Worm (Caenorhabditis elegans): ENCODE measurements around the gene aff-1.
A peak's percentile ranks its signal among the peaks of the same experiment; 100 is the strongest.

The aff-1 gene

DNA sequence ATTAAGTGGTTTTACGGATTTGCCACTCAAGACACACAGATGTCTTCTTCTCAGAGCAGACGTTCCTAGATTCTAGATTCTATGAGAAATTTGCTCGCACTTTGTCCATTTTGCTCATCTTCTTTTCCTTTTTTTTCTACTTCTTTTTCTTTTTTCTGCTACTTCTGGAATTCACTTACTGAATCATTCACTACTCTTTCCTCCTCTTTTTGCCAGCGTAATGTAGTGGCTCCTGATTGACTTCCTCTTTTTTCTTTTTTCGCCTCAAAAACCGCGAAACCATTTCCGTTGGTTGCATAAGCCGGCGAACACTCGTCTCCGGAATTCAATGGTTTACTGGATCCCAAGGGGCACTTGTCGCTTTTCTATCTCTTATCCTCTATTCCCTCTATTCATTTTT is 31.3 kb downstream of the aff-1 start:
- TF ChIP-seq zag-1 (tag; optimal IDR thresholded peaks at IDR 0.05) (no peak), unc-130 (tag; optimal IDR thresholded peaks at IDR 0.05) (no peak), swsn-7 (tag; optimal IDR thresholded peaks at IDR 0.05) (no peak), efl-1 (optimal IDR thresholded peaks at IDR 0.05) (no peak), efl-1 (GFP tag; optimal IDR thresholded peaks at IDR 0.05 in 1 of 2) (peak in 1 of 2 experiments; percentile 70), lin-35 (GFP tag; optimal IDR thresholded peaks at IDR 0.05) (no peak), unc-30 (tag; optimal IDR thresholded peaks at IDR 0.05) (no peak), nhr-20 (tag; optimal IDR thresholded peaks at IDR 0.05) (no peak), unc-86 (tag; optimal IDR thresholded peaks at IDR 0.05) (no peak), egl-27 (tag; optimal IDR thresholded peaks at IDR 0.05) (no peak), blmp-1 (tag; optimal IDR thresholded peaks at IDR 0.05) (no peak), fkh-10 (GFP tag; optimal IDR thresholded peaks at IDR 0.05) (peak; percentile 52)

DNA sequence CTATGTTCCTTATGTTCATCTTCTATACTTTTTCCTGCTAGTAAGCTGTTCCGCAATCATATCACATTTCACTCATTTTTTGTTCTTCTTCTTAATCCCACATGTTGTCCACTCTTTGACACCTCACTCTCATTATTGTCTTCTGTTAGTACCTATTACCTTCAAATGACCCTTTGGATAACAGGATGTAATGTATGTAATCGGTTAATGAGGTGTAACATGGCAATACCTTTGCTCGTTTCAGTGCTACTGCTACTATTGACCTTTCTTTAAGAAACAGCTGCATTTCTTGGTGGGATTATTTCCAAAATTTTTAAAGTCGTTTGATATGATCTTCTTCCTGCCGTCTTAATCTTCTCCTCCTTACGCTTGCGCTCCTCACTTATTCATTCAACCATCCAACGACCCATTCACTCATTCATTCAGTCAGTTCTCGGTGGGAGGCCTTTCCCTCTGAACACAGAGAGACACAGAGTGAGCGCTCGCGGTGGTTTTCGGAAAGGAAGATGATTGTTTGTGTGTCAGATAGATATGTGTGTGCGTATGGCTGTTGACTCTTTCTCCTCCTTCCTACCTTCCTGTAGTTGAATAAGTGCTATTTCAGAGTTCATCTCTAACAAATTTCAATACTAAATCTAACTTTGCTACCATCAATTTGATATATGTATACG is 31.9 kb downstream of the aff-1 start:
- TF ChIP-seq blmp-1 (tag; optimal IDR thresholded peaks at IDR 0.05) = peak; percentile 32
- peak in 1 of 3 experiments; percentile 6 for TF ChIP-seq ceh-82 (tag; optimal IDR thresholded peaks at IDR 0.05)
- TF ChIP-seq lsy-2 (tag; optimal IDR thresholded peaks at IDR 0.05) = no peak
- TF ChIP-seq efl-1 (optimal IDR thresholded peaks at IDR 0.05) = no peak
- peak in 1 of 2 experiments; percentile 66 for TF ChIP-seq efl-1 (GFP tag; optimal IDR thresholded peaks at IDR 0.05 in 1 of 2)
- TF ChIP-seq lin-14 (GFP tag; optimal IDR thresholded peaks at IDR 0.05) = peak; percentile 61
- no peak for TF ChIP-seq unc-86 (tag; optimal IDR thresholded peaks at IDR 0.05)
- peak; percentile 6 for TF ChIP-seq rnt-1 (tag; optimal IDR thresholded peaks at IDR 0.05)
- TF ChIP-seq dsc-1 (tag; optimal IDR thresholded peaks at IDR 0.05) = peak; percentile 21

DNA sequence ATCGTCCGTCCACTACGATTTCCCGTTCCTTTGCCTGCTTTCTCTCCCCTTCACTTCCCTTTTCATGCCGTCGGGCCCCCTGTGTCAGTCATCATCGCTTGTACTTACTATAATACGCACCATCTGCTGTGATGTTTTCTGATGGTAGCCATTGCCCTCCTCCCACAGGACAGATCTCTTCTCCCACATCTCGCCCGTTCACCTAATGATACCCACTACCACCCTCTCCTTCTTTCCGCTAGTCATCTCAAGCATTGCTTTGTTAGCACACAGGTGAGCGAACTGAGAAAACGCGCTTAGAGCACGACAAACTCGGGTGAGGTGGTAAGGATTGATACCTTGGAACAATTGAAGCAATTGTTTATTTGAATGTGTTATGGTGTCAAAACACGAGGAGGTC is 32.6 kb downstream of the aff-1 start:
- TF ChIP-seq aly-2 (tag; optimal IDR thresholded peaks at IDR 0.05) = no peak
- TF ChIP-seq blmp-1 (tag; optimal IDR thresholded peaks at IDR 0.05) = peak; percentile 72
- TF ChIP-seq efl-1 (optimal IDR thresholded peaks at IDR 0.05) = no peak
- peak in 1 of 2 experiments; percentile 16 for TF ChIP-seq efl-1 (GFP tag; optimal IDR thresholded peaks at IDR 0.05 in 1 of 2)
- peak; percentile 74 for TF ChIP-seq nhr-85 (tag)
- TF ChIP-seq ceh-8 (GFP tag; optimal IDR thresholded peaks at IDR 0.05) = no peak

DNA sequence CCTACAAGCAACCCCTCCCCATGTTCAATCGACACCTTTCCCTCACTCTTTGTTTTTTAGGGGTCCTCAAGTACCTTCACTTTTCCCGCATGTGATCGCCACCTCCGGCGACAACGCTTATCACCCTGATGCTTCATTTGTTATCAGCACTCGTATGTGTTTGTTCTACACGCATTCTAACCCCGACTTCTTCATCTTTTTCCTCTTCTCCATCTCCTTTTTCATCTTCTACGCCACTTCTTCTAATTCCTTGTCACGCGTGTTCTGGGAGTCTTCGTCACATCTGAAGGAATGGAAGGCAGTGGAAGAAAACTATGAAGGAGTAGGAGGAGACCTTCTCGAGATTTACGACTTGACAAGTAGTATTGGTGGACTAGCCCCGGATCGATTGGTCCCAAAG is 33.5 kb downstream of the aff-1 start:
- TF ChIP-seq nhr-28 (tag; optimal IDR thresholded peaks at IDR 0.05) (no peak), elt-3 (tag; optimal IDR thresholded peaks at IDR 0.05) (peak in 3 of 6 experiments; percentile 4 to 62 (median 26)), vab-15 (tag; optimal IDR thresholded peaks at IDR 0.05) (no peak), ceh-90 (tag; optimal IDR thresholded peaks at IDR 0.05) (no peak), egl-27 (tag; optimal IDR thresholded peaks at IDR 0.05) (no peak), unc-30 (tag; optimal IDR thresholded peaks at IDR 0.05) (no peak), nhr-19 (GFP tag; conservative IDR thresholded peaks at IDR 0.05) (no peak), aha-1 (tag; optimal IDR thresholded peaks at IDR 0.05) (no peak), nhr-71 (tag; optimal IDR thresholded peaks at IDR 0.05) (peak; percentile 32), nhr-90 (tag; optimal IDR thresholded peaks at IDR 0.05; ENCODE audit: poor library complexity) (no peak), nhr-20 (tag; optimal IDR thresholded peaks at IDR 0.05) (peak; percentile 38), lin-13 (GFP tag; optimal IDR thresholded peaks at IDR 0.05) (no peak), blmp-1 (tag; optimal IDR thresholded peaks at IDR 0.05) (peak; percentile 82), ceh-88 (GFP tag; IDR thresholded peaks at IDR 0.05) (no peak), unc-86 (tag; optimal IDR thresholded peaks at IDR 0.05) (no peak), efl-1 (optimal IDR thresholded peaks at IDR 0.05) (no peak), efl-1 (GFP tag; optimal IDR thresholded peaks at IDR 0.05 in 1 of 2) (peak in 1 of 2 experiments; percentile 90), ztf-4 (tag; optimal IDR thresholded peaks at IDR 0.05) (no peak), ets-5 (GFP tag; IDR thresholded peaks at IDR 0.05) (no peak), swsn-7 (tag; optimal IDR thresholded peaks at IDR 0.05) (no peak), nhr-84 (tag; optimal IDR thresholded peaks at IDR 0.05) (no peak), hlh-17 (GFP tag; optimal IDR thresholded peaks at IDR 0.05; ENCODE audit: borderline replicate concordance) (no peak), snu-23 (GFP tag; optimal IDR thresholded peaks at IDR 0.05) (peak; percentile 2), nhr-85 (tag) (peak; percentile 62), mef-2 (tag; optimal IDR thresholded peaks at IDR 0.05) (no peak), elt-2 (tag; optimal IDR thresholded peaks at IDR 0.05) (peak; percentile 23), lin-35 (GFP tag; optimal IDR thresholded peaks at IDR 0.05) (peak in 1 of 2 experiments; percentile 50), zag-1 (tag; optimal IDR thresholded peaks at IDR 0.05) (no peak), fkh-8 (tag; optimal IDR thresholded peaks at IDR 0.05) (no peak), nhr-12 (tag; optimal IDR thresholded peaks at IDR 0.05) (no peak), aly-2 (tag; optimal IDR thresholded peaks at IDR 0.05) (no peak), ama-1 (optimal IDR thresholded peaks at IDR 0.05) (no peak), unc-130 (tag; optimal IDR thresholded peaks at IDR 0.05) (no peak), ceh-63 (GFP tag; optimal IDR thresholded peaks at IDR 0.05) (no peak), lin-39 (tag; optimal IDR thresholded peaks at IDR 0.05) (no peak), mep-1 (tag; optimal IDR thresholded peaks at IDR 0.05) (peak; percentile 11), dpl-1 (GFP tag; optimal IDR thresholded peaks at IDR 0.05) (no peak)

All from whole organism, L1 larva.